Worm (Caenorhabditis elegans) whole organism, L4 larva: ENCODE results near the gene R02D5.10.

Experiments
- F49E8.2 ChIP-seq: sonication (generic microtip); optimal IDR thresholded peaks from 2 replicates; lab custom pipeline; 2016; ENCODE audit warnings: missing compliant biosample characterization, mild to moderate bottlenecking, missing genetic modification characterization, borderline replicate concordance
- T26A8.4 ChIP-seq: fragments of 200-800 bp; sonication (Bioruptor generic); IDR thresholded peaks from 2 replicates; pipeline ENCODE4 v1.3.6; 2022; ENCODE audit warnings: missing genetic modification characterization, missing compliant biosample characterization
- Y105C5A.15 ChIP-seq: fragments of 200-800 bp; sonication (Bioruptor generic); IDR thresholded peaks from 2 replicates; pipeline ENCODE4 v1.3.6; 2022; ENCODE audit warnings: missing genetic modification characterization, missing compliant biosample characterization
- Y75B8A.6 ChIP-seq: fragments of 200-800 bp; sonication (Bioruptor generic); IDR thresholded peaks from 2 replicates; pipeline ENCODE4 v1.3.6; 2022; ENCODE audit warnings: missing genetic modification reagents, missing genetic modification characterization, missing compliant biosample characterization
- ZK337.2 ChIP-seq: fragments of 200-800 bp; sonication (Bioruptor generic); IDR thresholded peaks from 2 replicates; pipeline ENCODE4 v1.3.6; 2022; ENCODE audit warnings: missing genetic modification reagents, missing genetic modification characterization, missing compliant biosample characterization
- aha-1 ChIP-seq: fragments of 150-350 bp; peaks from one replicate; lab custom pipeline; 2014; ENCODE audit warnings: missing biosample characterization, missing genetic modification characterization
- aly-2 ChIP-seq: sonication (generic microtip); optimal IDR thresholded peaks from 2 replicates; lab custom pipeline; 2018; ENCODE audit warnings: missing biosample characterization, missing genetic modification characterization
- ceh-20 ChIP-seq: fragments of 200-800 bp; sonication (Bioruptor generic); IDR thresholded peaks from 2 replicates; pipeline ENCODE4 v1.3.6; 2022; ENCODE audit warnings: missing genetic modification reagents, missing genetic modification characterization, missing compliant biosample characterization
- ceh-28 ChIP-seq: fragments of 150-350 bp; optimal IDR thresholded peaks from 2 replicates; lab custom pipeline; 2014; ENCODE audit warnings: missing biosample characterization, missing genetic modification reagents, missing genetic modification characterization
- ceh-44 ChIP-seq: fragments of 200-800 bp; sonication (Bioruptor generic); IDR thresholded peaks from 2 replicates; pipeline ENCODE4 v1.3.6; 2022; ENCODE audit warnings: missing genetic modification reagents, missing genetic modification characterization, missing compliant biosample characterization
- ctbp-1 ChIP-seq: fragments of 200-800 bp; sonication (Bioruptor generic); IDR thresholded peaks from 2 replicates; pipeline ENCODE4 v1.3.6; 2022; ENCODE audit warnings: missing genetic modification reagents, missing genetic modification characterization, missing compliant biosample characterization
- daf-16 ChIP-seq, 3 experiments: sonication (generic microtip); optimal IDR thresholded peaks; 2 replicates each; lab custom pipeline; 2016 to 2017; ENCODE audit warnings: missing genetic modification characterization in 3 of 3, missing genetic modification reagents in 3 of 3, mild to moderate bottlenecking in 2 of 3, missing compliant biosample characterization in 2 of 3, missing biosample characterization in 1 of 3, moderate library complexity in 1 of 3
- dmd-6 ChIP-seq: fragments of 200-800 bp; sonication (Bioruptor generic); IDR thresholded peaks from 2 replicates; pipeline ENCODE4 v1.3.6; 2022; ENCODE audit warnings: missing genetic modification reagents, missing genetic modification characterization, missing compliant biosample characterization
- duxl-1 ChIP-seq: sonication (generic microtip); optimal IDR thresholded peaks from 2 replicates; lab custom pipeline; 2016; ENCODE audit warnings: mild to moderate bottlenecking, missing genetic modification characterization, moderate library complexity, missing compliant biosample characterization; ENCODE audit not compliant: poor library complexity
- egl-43 ChIP-seq: fragments of 200-800 bp; sonication (Bioruptor generic); IDR thresholded peaks from 2 replicates; pipeline ENCODE4 v1.3.6; 2022; ENCODE audit warnings: missing genetic modification reagents, missing genetic modification characterization, missing compliant biosample characterization
- fos-1 ChIP-seq: fragments of 150-350 bp; optimal IDR thresholded peaks from 2 replicates; lab custom pipeline; 2014; ENCODE audit warnings: missing biosample characterization, missing genetic modification characterization
- hlh-11 ChIP-seq: fragments of 200-800 bp; sonication (Bioruptor generic); optimal IDR thresholded peaks from 2 replicates; lab custom pipeline; 2018; ENCODE audit warnings: mild to moderate bottlenecking, missing genetic modification characterization, missing compliant biosample characterization
- hlh-30 ChIP-seq: sonication (generic microtip); optimal IDR thresholded peaks from 2 replicates; lab custom pipeline; 2017; ENCODE audit warnings: antibody characterized with exemption, mild to moderate bottlenecking, missing genetic modification characterization, missing compliant biosample characterization; ENCODE audit not compliant: insufficient read depth
- lim-7 ChIP-seq: fragments of 200-800 bp; sonication (Bioruptor generic); IDR thresholded peaks from 2 replicates; pipeline ENCODE4 v1.3.6; 2022; ENCODE audit warnings: missing genetic modification characterization, missing compliant biosample characterization
- lin-1 ChIP-seq: fragments of 200-800 bp; sonication (Bioruptor generic); IDR thresholded peaks from 2 replicates; pipeline ENCODE4 v1.3.6; 2022; ENCODE audit warnings: missing genetic modification reagents, missing genetic modification characterization, missing compliant biosample characterization
- lir-3 ChIP-seq: sonication (generic microtip); optimal IDR thresholded peaks from 2 replicates; lab custom pipeline; 2016; ENCODE audit warnings: mild to moderate bottlenecking, missing genetic modification characterization, missing compliant biosample characterization
- lsy-2 ChIP-seq, 2 experiments: fragments of 150-350 bp in 1 of 2; sonication (generic microtip) in 1 of 2; optimal IDR thresholded peaks; 2 replicates each; lab custom pipeline; 2014 to 2017; ENCODE audit warnings: missing biosample characterization in 2 of 2, missing genetic modification characterization in 2 of 2
- mep-1 ChIP-seq: fragments of 150-350 bp; sonication (generic microtip); optimal IDR thresholded peaks from 3 replicates; lab custom pipeline; 2014; ENCODE audit warnings: missing biosample characterization, missing genetic modification characterization
- mes-2 ChIP-seq: sonication (generic microtip); optimal IDR thresholded peaks from 2 replicates; lab custom pipeline; 2016; ENCODE audit warnings: missing genotype, mild to moderate bottlenecking, missing genetic modification characterization, missing compliant biosample characterization; ENCODE audit not compliant: poor library complexity, severe bottlenecking
- mxl-2 ChIP-seq: fragments of 200-800 bp; sonication (Bioruptor generic); conservative IDR thresholded peaks from 2 replicates; pipeline ENCODE4 v1.3.6; 2022; ENCODE audit warnings: missing genetic modification reagents, missing genetic modification characterization, missing compliant biosample characterization
- mxl-3 ChIP-seq: fragments of 200-800 bp; sonication (Bioruptor generic); optimal IDR thresholded peaks from 2 replicates; lab custom pipeline; 2018; ENCODE audit warnings: mild to moderate bottlenecking, missing genetic modification characterization, missing compliant biosample characterization
- nhr-25 ChIP-seq: sonication (generic microtip); optimal IDR thresholded peaks from 2 replicates; lab custom pipeline; 2017; ENCODE audit warnings: missing genetic modification characterization, mild to moderate bottlenecking, missing compliant biosample characterization, antibody characterized with exemption, moderate library complexity, borderline replicate concordance; ENCODE audit not compliant: insufficient read depth
- nhr-28 ChIP-seq: fragments of 150-350 bp; optimal IDR thresholded peaks from 2 replicates; lab custom pipeline; 2014; ENCODE audit warnings: missing biosample characterization, missing genetic modification characterization
- nhr-41 ChIP-seq: fragments of 200-800 bp; sonication (Bioruptor generic); IDR thresholded peaks from 2 replicates; pipeline ENCODE4 v1.3.6; 2022; ENCODE audit warnings: missing genetic modification reagents, missing genetic modification characterization, missing compliant biosample characterization
- nhr-42 ChIP-seq: fragments of 200-800 bp; sonication (Bioruptor generic); IDR thresholded peaks from 2 replicates; pipeline ENCODE4 v1.3.6; 2022; ENCODE audit warnings: missing genetic modification characterization, missing compliant biosample characterization
- nhr-48 ChIP-seq: sonication (generic microtip); optimal IDR thresholded peaks from 2 replicates; lab custom pipeline; 2016; ENCODE audit warnings: mild to moderate bottlenecking, missing genetic modification characterization, missing compliant biosample characterization
- set-16 ChIP-seq: fragments of 200-800 bp; sonication (Bioruptor generic); IDR thresholded peaks from 2 replicates; pipeline ENCODE4 v1.3.6; 2022; ENCODE audit warnings: missing genetic modification reagents, missing genetic modification characterization, missing compliant biosample characterization
- skn-1 ChIP-seq: fragments of 150-350 bp; optimal IDR thresholded peaks from 2 replicates; lab custom pipeline; 2014; ENCODE audit warnings: missing biosample characterization, missing genetic modification characterization
- snpc-1.2 ChIP-seq: fragments of 200-800 bp; sonication (Bioruptor generic); IDR thresholded peaks from 2 replicates; pipeline ENCODE4 v1.3.6; 2022; ENCODE audit warnings: missing genetic modification reagents, missing genetic modification characterization, missing compliant biosample characterization
- snpc-4 ChIP-seq: fragments of 150-350 bp; optimal IDR thresholded peaks from 2 replicates; lab custom pipeline; 2014; ENCODE audit warnings: missing biosample characterization, missing genetic modification characterization
- spr-1 ChIP-seq: sonication (generic microtip); optimal IDR thresholded peaks from 2 replicates; lab custom pipeline; 2016; ENCODE audit warnings: mild to moderate bottlenecking, missing genetic modification characterization, missing compliant biosample characterization
- spr-3 ChIP-seq: fragments of 200-800 bp; sonication (Bioruptor generic); optimal IDR thresholded peaks from 2 replicates; lab custom pipeline; 2018; ENCODE audit warnings: mild to moderate bottlenecking, missing genetic modification characterization, missing compliant biosample characterization
- tra-1 ChIP-seq: fragments of 200-800 bp; sonication (Bioruptor generic); IDR thresholded peaks from 2 replicates; pipeline ENCODE4 v1.3.6; 2022; ENCODE audit warnings: missing genetic modification reagents, missing genetic modification characterization, missing compliant biosample characterization
- unc-130 ChIP-seq: sonication (generic microtip); optimal IDR thresholded peaks from 2 replicates; lab custom pipeline; 2016; ENCODE audit warnings: missing genetic modification reagents, missing genetic modification characterization, missing compliant biosample characterization
- zfp-3 ChIP-seq: fragments of 200-800 bp; sonication (Bioruptor generic); conservative IDR thresholded peaks from 2 replicates; pipeline ENCODE4 v1.3.6; 2022; ENCODE audit warnings: missing genetic modification reagents, missing genetic modification characterization, missing compliant biosample characterization
- zip-11 ChIP-seq: fragments of 200-800 bp; sonication (Bioruptor generic); IDR thresholded peaks from 2 replicates; pipeline ENCODE4 v1.3.6; 2022; ENCODE audit warnings: missing genetic modification characterization, missing compliant biosample characterization
- ztf-11 ChIP-seq: fragments of 150-350 bp; optimal IDR thresholded peaks from 2 replicates; lab custom pipeline; 2014; ENCODE audit warnings: missing biosample characterization, missing genetic modification characterization

R02D5.10 gene

DNA sequence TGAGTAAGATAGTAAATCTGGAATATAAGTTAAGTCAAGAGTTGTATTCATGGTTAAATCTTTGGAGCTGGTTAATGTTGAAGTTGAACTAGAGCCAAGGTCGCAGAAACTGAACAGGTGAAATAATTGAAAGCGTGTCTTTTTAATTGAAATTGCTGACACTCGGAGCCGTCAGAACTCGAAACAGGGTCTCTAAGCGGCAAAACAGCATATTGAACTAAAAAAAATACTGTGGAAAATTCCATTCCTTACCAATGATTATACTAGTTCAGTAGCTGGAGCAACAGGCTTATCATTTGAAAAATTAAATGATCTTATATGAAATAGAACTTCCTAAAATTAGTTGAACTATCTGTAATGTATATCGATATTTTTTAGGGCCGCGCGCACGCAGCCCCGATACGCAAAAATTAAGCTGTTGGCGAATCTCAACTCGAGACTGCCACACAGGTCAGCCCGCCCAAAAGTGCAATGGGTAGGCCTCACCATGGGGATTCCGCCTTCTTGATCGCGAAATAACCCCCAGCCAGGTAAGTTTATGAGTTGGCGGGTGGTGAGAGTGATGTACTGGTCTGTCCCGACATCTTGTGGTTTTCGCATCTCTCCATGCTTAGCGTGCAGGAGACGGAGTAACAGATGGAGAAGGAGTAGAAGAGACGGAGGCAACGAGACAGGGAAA is 13.8 kb upstream of the R02D5.10 start, which contains the start of gene srz-97 (continued):
- TF ChIP-seq lir-3 (tag; lab: Kevin White, UChicago) (no peak), T26A8.4 (GFP tag; lab: Robert Waterston, UW) (peak; percentile 86), F49E8.2 (peak; percentile 65), Y105C5A.15 (GFP tag; lab: Robert Waterston, UW) (0 out of 2 replicates have a peak, but pooled peaks have one; percentile 30), Y75B8A.6 (GFP tag; lab: Robert Waterston, UW) (no peak), ceh-28 (no peak), nhr-28 (tag; lab: Kevin White, UChicago) (no peak), hlh-11 (tag; lab: Kevin White, UChicago) (peak; percentile 77), ceh-20 (GFP tag; lab: Robert Waterston, UW) (0 out of 2 replicates have a peak, but pooled peaks have one; percentile 31), set-16 (GFP tag; lab: Robert Waterston, UW) (no peak; the same call in none of the 2 replicates), mxl-2 (GFP tag; lab: Robert Waterston, UW) (no peak), aly-2 (tag; lab: Kevin White, UChicago) (no peak), mes-2 (tag; lab: Kevin White, UChicago) (peak; percentile 75), zip-11 (no peak), hlh-30 (tag; lab: Kevin White, UChicago) (peak; percentile 25), egl-43 (GFP tag; lab: Robert Waterston, UW) (peak; percentile 77), lim-7 (GFP tag; lab: Robert Waterston, UW) (no peak), lsy-2 (tag; optimal IDR thresholded peaks at IDR 0.05; lab: Kevin White, UChicago) (no peak), mep-1 (tag; lab: Kevin White, UChicago) (no peak), nhr-41 (GFP tag; lab: Robert Waterston, UW) (no peak), spr-3 (GFP tag; lab: Kevin White, UChicago) (no peak), tra-1 (GFP tag; lab: Robert Waterston, UW) (peak; percentile 40), snpc-4 (tag; lab: Kevin White, UChicago) (peak; percentile 85), spr-1 (tag; lab: Kevin White, UChicago) (peak; percentile 42), ZK337.2 (GFP tag; lab: Robert Waterston, UW) (0 out of 2 replicates have a peak, but pooled peaks have one; percentile 17), nhr-42 (peak; percentile 63; the same call in 1 of the 2 replicates), lin-1 (GFP tag; lab: Robert Waterston, UW) (peak; percentile 68; the same call in 1 of the 2 replicates), dmd-6 (GFP tag; lab: Robert Waterston, UW) (peak; percentile 37), ctbp-1 (GFP tag; lab: Robert Waterston, UW) (peak; percentile 33; the same call in 1 of the 2 replicates), nhr-48 (peak; percentile 56), aha-1 (tag; lab: Kevin White, UChicago) (peak; percentile 82), skn-1 (tag; lab: Kevin White, UChicago) (no peak), ztf-11 (tag; lab: Kevin White, UChicago) (no peak), snpc-1.2 (GFP tag; lab: Robert Waterston, UW) (peak; percentile 85), unc-130 (peak; percentile 58), daf-16 (GFP tag; optimal IDR thresholded peaks at IDR 0.05; lab: Kevin White, UChicago) (peak; percentile 49 to 67), daf-16 (tag; optimal IDR thresholded peaks at IDR 0.05; lab: Kevin White, UChicago) (peak; percentile 69), zfp-3 (no peak), fos-1 (tag; lab: Kevin White, UChicago) (no peak), nhr-25 (peak; percentile 21), duxl-1 (tag; lab: Kevin White, UChicago) (no peak), mxl-3 (GFP tag; lab: Kevin White, UChicago) (peak; percentile 7), ceh-44 (GFP tag; lab: Robert Waterston, UW) (0 out of 2 replicates have a peak, but pooled peaks have one; percentile 58)
